Worm (Caenorhabditis elegans): ENCODE results near the gene srh-24.

ce11 chrV:14001929-14002328 is 41.1 kb upstream of the srh-24 start:
- TF ChIP-seq lin-13 (GFP tag; optimal IDR thresholded peaks at IDR 0.05) = no peak
- TF ChIP-seq zip-2 (tag; optimal IDR thresholded peaks at IDR 0.05) = no peak
- TF ChIP-seq ces-1 (GFP tag; optimal IDR thresholded peaks at IDR 0.05) = no peak
